Worm (Caenorhabditis elegans): ENCODE measurements around the gene ZK813.5.

- TF ChIP-seq nhr-12 (tag; optimal IDR thresholded peaks at IDR 0.05), result no peak
- no peak for TF ChIP-seq lin-39 (tag; optimal IDR thresholded peaks at IDR 0.05)
- TF ChIP-seq pag-3 (tag; optimal IDR thresholded peaks at IDR 0.05; ENCODE audit: borderline replicate concordance, insufficient read depth), result no peak
- TF ChIP-seq zag-1 (tag; optimal IDR thresholded peaks at IDR 0.05), result no peak
- TF ChIP-seq lin-15B (tag; optimal IDR thresholded peaks at IDR 0.05), result no peak
- no peak for TF ChIP-seq nhr-237 (tag; optimal IDR thresholded peaks at IDR 0.05)
- no peak for TF ChIP-seq ztf-11 (tag; optimal IDR thresholded peaks at IDR 0.05)
- TF ChIP-seq Y116A8C.19 (tag; optimal IDR thresholded peaks at IDR 0.05; ENCODE audit: borderline replicate concordance), result no peak
- TF ChIP-seq vab-15 (tag; optimal IDR thresholded peaks at IDR 0.05), result no peak
- no peak for TF ChIP-seq aly-2 (tag; optimal IDR thresholded peaks at IDR 0.05)
These were observed 38.0 kb upstream of the ZK813.5 start, which contains the start of gene C12D12.3 for ce11 chrX:3488993-3489392.
